Fruit fly (Drosophila melanogaster) whole organism, embryonic: ENCODE results near the gene Kaz-m1.
A peak's percentile ranks its signal among the peaks of the same experiment; 100 is the strongest.

Experiments
- Aef1 ChIP-seq: fragments of 200-800 bp; sonication (Bioruptor generic); IDR thresholded peaks from 3 replicates; pipeline ENCODE4 v1.3.6; 2022; ENCODE audit warnings: missing biosample characterization, missing genetic modification characterization
- CG11398 ChIP-seq: fragments of 200-800 bp; sonication (Bioruptor generic); optimal IDR thresholded peaks from 2 replicates; lab custom pipeline; 2016; ENCODE audit warnings: missing biosample characterization, missing genetic modification characterization
- CG12071 ChIP-seq: fragments of 200-800 bp; sonication (Bioruptor generic); optimal IDR thresholded peaks from 3 replicates; lab custom pipeline; 2018; ENCODE audit warnings: missing biosample characterization, mild to moderate bottlenecking, missing genetic modification characterization
- CG12769 ChIP-seq: fragments of 200-800 bp; sonication (Bioruptor generic); optimal IDR thresholded peaks from 2 replicates; lab custom pipeline; 2019; ENCODE audit warnings: missing biosample characterization, mild to moderate bottlenecking, missing genetic modification characterization, moderate library complexity
- CG12942 ChIP-seq: fragments of 200-800 bp; sonication (Bioruptor generic); optimal IDR thresholded peaks from 3 replicates; lab custom pipeline; 2016; ENCODE audit warnings: missing biosample characterization, missing genetic modification characterization
- CG13287 ChIP-seq: fragments of 200-800 bp; sonication (Bioruptor generic); IDR thresholded peaks from 2 replicates; pipeline ENCODE4 v1.3.6; 2022; ENCODE audit warnings: missing biosample characterization, missing genetic modification characterization; ENCODE audit not compliant: partially characterized antibody
- CG13424 ChIP-seq: fragments of 200-800 bp; sonication (Bioruptor generic); optimal IDR thresholded peaks from 2 replicates; lab custom pipeline; 2019; ENCODE audit warnings: missing biosample characterization, mild to moderate bottlenecking, missing genetic modification characterization, moderate library complexity
- CG13624 ChIP-seq: fragments of 200-800 bp; sonication (Bioruptor generic); optimal IDR thresholded peaks from 2 replicates; lab custom pipeline; 2016; ENCODE audit warnings: missing biosample characterization, missing genetic modification characterization
- CG17568 ChIP-seq: fragments of 200-800 bp; sonication (Bioruptor generic); optimal IDR thresholded peaks from 2 replicates; lab custom pipeline; 2018; ENCODE audit warnings: missing biosample characterization, mild to moderate bottlenecking, missing genetic modification characterization, moderate library complexity
- CG18011 ChIP-seq: fragments of 200-800 bp; sonication (Bioruptor generic); optimal IDR thresholded peaks from 2 replicates; lab custom pipeline; 2017; ENCODE audit warnings: missing biosample characterization, missing genetic modification characterization, mild to moderate bottlenecking, moderate library complexity, missing genotype
- CG2129 ChIP-seq: fragments of 200-800 bp; sonication (Bioruptor generic); IDR thresholded peaks from 2 replicates; pipeline ENCODE4 v1.3.6; 2022; ENCODE audit warnings: missing biosample characterization, missing genetic modification characterization; ENCODE audit not compliant: partially characterized antibody
- CG30403 ChIP-seq: fragments of 200-800 bp; sonication (Bioruptor generic); optimal IDR thresholded peaks from 3 replicates; lab custom pipeline; 2016; ENCODE audit warnings: missing biosample characterization, missing genetic modification characterization
- CG3065 ChIP-seq: fragments of 200-800 bp; sonication (Bioruptor generic); optimal IDR thresholded peaks from 2 replicates; lab custom pipeline; 2016; ENCODE audit warnings: missing biosample characterization, missing genetic modification characterization
- CG32772 ChIP-seq: fragments of 200-800 bp; sonication (Bioruptor generic); IDR thresholded peaks from 2 replicates; pipeline ENCODE4 v1.3.6; 2022; ENCODE audit warnings: missing biosample characterization, missing genetic modification characterization
- CG34376 ChIP-seq: fragments of 200-800 bp; sonication (Bioruptor generic); optimal IDR thresholded peaks from 2 replicates; lab custom pipeline; 2018; ENCODE audit warnings: missing biosample characterization, mild to moderate bottlenecking, missing genetic modification characterization
- CG4424 ChIP-seq: fragments of 200-800 bp; sonication (Bioruptor generic); optimal IDR thresholded peaks from 3 replicates; lab custom pipeline; 2016; ENCODE audit warnings: missing biosample characterization, missing genetic modification characterization
- CG6272 ChIP-seq: fragments of 200-800 bp; sonication (Bioruptor generic); IDR thresholded peaks from 2 replicates; pipeline ENCODE4 v1.3.6; 2022; ENCODE audit warnings: missing biosample characterization, missing genetic modification characterization
- CG6791 ChIP-seq: fragments of 200-800 bp; sonication (Bioruptor generic); IDR thresholded peaks from 3 replicates; pipeline ENCODE4 v1.3.6; 2022; ENCODE audit warnings: missing biosample characterization, missing genetic modification characterization; ENCODE audit not compliant: partially characterized antibody
- CG7963 ChIP-seq: fragments of 200-800 bp; sonication (Bioruptor generic); IDR thresholded peaks from 3 replicates; pipeline ENCODE4 v1.3.6; 2022; ENCODE audit warnings: missing biosample characterization, missing genetic modification characterization; ENCODE audit not compliant: partially characterized antibody
- CG8089 ChIP-seq: fragments of 200-800 bp; sonication (Bioruptor generic); optimal IDR thresholded peaks from 3 replicates; lab custom pipeline; 2016; ENCODE audit warnings: missing biosample characterization, missing genetic modification characterization
- CG8944 ChIP-seq: fragments of 200-800 bp; sonication (Bioruptor generic); optimal IDR thresholded peaks from 3 replicates; lab custom pipeline; 2016; ENCODE audit warnings: missing biosample characterization, missing genetic modification characterization
- CG9215 ChIP-seq: fragments of 200-800 bp; sonication (Bioruptor generic); IDR thresholded peaks from 2 replicates; pipeline ENCODE4 v1.3.6; 2022; ENCODE audit warnings: missing biosample characterization, missing genetic modification characterization
- Dad ChIP-seq: fragments of 200-800 bp; sonication (Bioruptor generic); optimal IDR thresholded peaks from 3 replicates; lab custom pipeline; 2016; ENCODE audit warnings: missing biosample characterization, missing genetic modification characterization
- Dll ChIP-seq: fragments of 200-800 bp; sonication (Bioruptor generic); IDR thresholded peaks from 4 replicates; pipeline ENCODE4 v1.3.6; 2022; ENCODE audit warnings: missing biosample characterization, missing genetic modification characterization; ENCODE audit not compliant: partially characterized antibody
- Fer2 ChIP-seq: fragments of 200-800 bp; sonication (Bioruptor generic); optimal IDR thresholded peaks from 2 replicates; lab custom pipeline; 2018; ENCODE audit warnings: missing biosample characterization, mild to moderate bottlenecking, missing genetic modification characterization, moderate library complexity
- Hey ChIP-seq: fragments of 200-800 bp; sonication (Bioruptor generic); optimal IDR thresholded peaks from 3 replicates; lab custom pipeline; 2018; ENCODE audit warnings: missing biosample characterization, mild to moderate bottlenecking, missing genetic modification characterization
- HmgD ChIP-seq: fragments of 200-800 bp; sonication (Bioruptor generic); optimal IDR thresholded peaks from 3 replicates; lab custom pipeline; 2016; ENCODE audit warnings: missing biosample characterization, missing genetic modification characterization
- Hr39 ChIP-seq: fragments of >200 bp; optimal IDR thresholded peaks from 2 replicates; lab custom pipeline; 2017
- NC2α ChIP-seq: fragments of 200-800 bp; sonication (Bioruptor generic); optimal IDR thresholded peaks from 2 replicates; lab custom pipeline; 2016; ENCODE audit warnings: missing biosample characterization, missing genetic modification characterization
- Nf-YB ChIP-seq: fragments of 200-800 bp; sonication (Bioruptor generic); optimal IDR thresholded peaks from 3 replicates; lab custom pipeline; 2019; ENCODE audit warnings: missing biosample characterization, mild to moderate bottlenecking, missing genetic modification characterization, moderate library complexity
- Pdp1 ChIP-seq, 2 experiments: fragments of 200-800 bp; sonication (Bioruptor generic); optimal IDR thresholded peaks; 3 replicates each; lab custom pipeline; 2016; ENCODE audit warnings: missing biosample characterization in 2 of 2, missing genetic modification characterization in 2 of 2, mild to moderate bottlenecking in 1 of 2, moderate library complexity in 1 of 2
- Six4 ChIP-seq: fragments of 200-800 bp; sonication (Bioruptor generic); optimal IDR thresholded peaks from 2 replicates; lab custom pipeline; 2016; ENCODE audit warnings: missing biosample characterization, missing genetic modification characterization
- ab ChIP-seq: fragments of 200-800 bp; sonication (Bioruptor generic); optimal IDR thresholded peaks from 2 replicates; lab custom pipeline; 2016; ENCODE audit warnings: missing biosample characterization, missing genetic modification characterization
- amos ChIP-seq: fragments of 200-800 bp; sonication (Bioruptor generic); IDR thresholded peaks from 2 replicates; pipeline ENCODE4 v1.3.6; 2022; ENCODE audit warnings: missing biosample characterization, missing genetic modification characterization; ENCODE audit not compliant: partially characterized antibody
- bab2 ChIP-seq: fragments of 200-800 bp; sonication (Bioruptor generic); optimal IDR thresholded peaks from 2 replicates; lab custom pipeline; 2016; ENCODE audit warnings: missing biosample characterization, missing genetic modification characterization
- br ChIP-seq: fragments of >200 bp; optimal IDR thresholded peaks from 2 replicates; lab custom pipeline; 2017
- en ChIP-seq: fragments of 200-800 bp; sonication (Bioruptor generic); optimal IDR thresholded peaks from 2 replicates; lab custom pipeline; 2016; ENCODE audit warnings: missing biosample characterization, missing genetic modification characterization
- gcm2 ChIP-seq: fragments of 200-800 bp; sonication (Bioruptor generic); optimal IDR thresholded peaks from 2 replicates; lab custom pipeline; 2016; ENCODE audit warnings: missing biosample characterization, missing genetic modification characterization
- grau ChIP-seq: fragments of 200-800 bp; optimal IDR thresholded peaks from 3 replicates; lab custom pipeline; 2019; ENCODE audit warnings: missing biosample characterization, mild to moderate bottlenecking, missing genetic modification characterization, moderate library complexity
- insv ChIP-seq, 2 experiments: fragments of 200-800 bp; sonication (Bioruptor generic); optimal IDR thresholded peaks; 3 replicates each; lab custom pipeline; 2016 to 2018; ENCODE audit warnings: missing biosample characterization in 2 of 2, missing genetic modification characterization in 2 of 2
- ken ChIP-seq: fragments of 200-800 bp; sonication (Bioruptor generic); IDR thresholded peaks from 3 replicates; pipeline ENCODE4 v1.3.6; 2022; ENCODE audit warnings: missing biosample characterization, missing genetic modification characterization
- lmd ChIP-seq: fragments of 200-800 bp; sonication (Bioruptor generic); IDR thresholded peaks from 2 replicates; pipeline ENCODE4 v1.3.6; 2022; ENCODE audit warnings: missing biosample characterization, missing genetic modification characterization
- pita ChIP-seq: fragments of 200-800 bp; sonication (Bioruptor generic); optimal IDR thresholded peaks from 2 replicates; lab custom pipeline; 2017; ENCODE audit warnings: missing biosample characterization, mild to moderate bottlenecking, missing genetic modification characterization
- pros ChIP-seq: fragments of 200-800 bp; sonication (Bioruptor generic); optimal IDR thresholded peaks from 3 replicates; lab custom pipeline; 2019; ENCODE audit warnings: missing biosample characterization, mild to moderate bottlenecking, missing genetic modification characterization, moderate library complexity
- sima ChIP-seq: fragments of 200-800 bp; sonication (Bioruptor generic); optimal IDR thresholded peaks from 2 replicates; lab custom pipeline; 2016; ENCODE audit warnings: missing biosample characterization, missing genetic modification characterization
- sisA ChIP-seq: fragments of 200-800 bp; sonication (Bioruptor generic); IDR thresholded peaks from 2 replicates; pipeline ENCODE4 v1.3.6; 2022; ENCODE audit warnings: missing biosample characterization, missing genetic modification characterization
- slp2 ChIP-seq: fragments of 200-800 bp; sonication (Bioruptor generic); optimal IDR thresholded peaks from 2 replicates; lab custom pipeline; 2016; ENCODE audit warnings: missing biosample characterization, missing genetic modification characterization
- tap ChIP-seq: fragments of 200-800 bp; optimal IDR thresholded peaks from 3 replicates; lab custom pipeline; 2019; ENCODE audit warnings: missing biosample characterization, mild to moderate bottlenecking, missing genetic modification characterization, moderate library complexity
- ttk ChIP-seq: fragments of 200-800 bp; sonication (Bioruptor generic); IDR thresholded peaks from 2 replicates; pipeline ENCODE4 v2.1.2; 2022; ENCODE audit warnings: missing biosample characterization, missing genetic modification characterization
- unpg ChIP-seq: fragments of 200-800 bp; sonication (Bioruptor generic); optimal IDR thresholded peaks from 3 replicates; lab custom pipeline; 2018; ENCODE audit warnings: missing biosample characterization, mild to moderate bottlenecking, missing genetic modification characterization, moderate library complexity
- zfh2 ChIP-seq: fragments of 200-800 bp; sonication (Bioruptor generic); optimal IDR thresholded peaks from 2 replicates; lab custom pipeline; 2016; ENCODE audit warnings: missing biosample characterization, missing genetic modification characterization

The Kaz-m1 gene

dm6 chr3R:26059195-26059594 lies 44.7 kb downstream of the Kaz-m1 start, which contains the start of the genes RpL34a and Trmt61 (continued):
- TF ChIP-seq CG8089 (GFP tag; lab: Kevin White, UChicago): peak; percentile 65
- peak; percentile 90 for TF ChIP-seq CG17568 (GFP tag; lab: Kevin White, UChicago)
- peak; percentile 64 for TF ChIP-seq lmd (GFP tag; lab: Robert Waterston, UW)
- peak; percentile 48 for TF ChIP-seq HmgD
- TF ChIP-seq amos (GFP tag; lab: Robert Waterston, UW): peak; percentile 83
- peak; percentile 79 for TF ChIP-seq CG13424
- peak; percentile 83 for TF ChIP-seq tap
- no peak for TF ChIP-seq pita (GFP tag; lab: Kevin White, UChicago)
- peak; percentile 67 for TF ChIP-seq CG12942
- peak; percentile 76 to 79 for TF ChIP-seq Pdp1 (GFP tag; optimal IDR thresholded peaks at IDR 0.05; lab: Kevin White, UChicago)
- peak; percentile 81 for TF ChIP-seq CG2129
- peak; percentile 57; the same call in 2 of the 3 replicates for TF ChIP-seq CG7963 (GFP tag; lab: Robert Waterston, UW)
- no peak for TF ChIP-seq ab (GFP tag; lab: Kevin White, UChicago)
- TF ChIP-seq ttk (GFP tag; lab: Robert Waterston, UW): peak; percentile 59; the same call in 1 of the 2 replicates
- TF ChIP-seq Hey (tag; lab: Kevin White, UChicago): peak; percentile 86
- peak; percentile 59 for TF ChIP-seq Aef1
- peak; percentile 81 for TF ChIP-seq Six4 (GFP tag; lab: Kevin White, UChicago)
- peak; percentile 82 for TF ChIP-seq CG12071 (GFP tag; lab: Kevin White, UChicago)
- peak; percentile 71 for TF ChIP-seq slp2 (GFP tag; lab: Kevin White, UChicago)
- peak; percentile 64 for TF ChIP-seq CG32772 (GFP tag; lab: Robert Waterston, UW)
- TF ChIP-seq CG6272: peak; percentile 45
- peak; percentile 42; the same call in 1 of the 2 replicates for TF ChIP-seq sisA (GFP tag; lab: Robert Waterston, UW)
- peak; percentile 74 for TF ChIP-seq CG18011 (GFP tag; lab: Kevin White, UChicago)
- TF ChIP-seq insv (GFP tag; optimal IDR thresholded peaks at IDR 0.05; lab: Kevin White, UChicago): peak in 1 of 2 experiments; percentile 82
- no peak for TF ChIP-seq br (lab: Kevin White, UChicago)
- peak; percentile 90 for TF ChIP-seq Fer2
- TF ChIP-seq CG9215 (GFP tag; lab: Robert Waterston, UW): peak; percentile 58
- TF ChIP-seq CG13287 (GFP tag; lab: Robert Waterston, UW): peak; percentile 95
- TF ChIP-seq Hr39 (lab: Kevin White, UChicago): no peak
- no peak for TF ChIP-seq CG12769
- TF ChIP-seq gcm2 (GFP tag; lab: Kevin White, UChicago): no peak
- TF ChIP-seq ken (GFP tag; lab: Robert Waterston, UW): peak; percentile 53; the same call in 1 of the 3 replicates
- TF ChIP-seq CG6791 (GFP tag; lab: Robert Waterston, UW): peak; percentile 75
- peak; percentile 87 for TF ChIP-seq CG13624 (GFP tag; lab: Kevin White, UChicago)
- TF ChIP-seq en (GFP tag; lab: Kevin White, UChicago): peak; percentile 28
- peak; percentile 46 for TF ChIP-seq CG8944 (GFP tag; lab: Kevin White, UChicago)
- peak; percentile 65 for TF ChIP-seq zfh2
- peak; percentile 84 for TF ChIP-seq CG30403 (GFP tag; lab: Kevin White, UChicago)
- TF ChIP-seq grau: peak; percentile 86
- peak; percentile 87 for TF ChIP-seq CG4424 (GFP tag; lab: Kevin White, UChicago)
- peak; percentile 85 for TF ChIP-seq unpg (GFP tag; lab: Kevin White, UChicago)
- TF ChIP-seq bab2 (GFP tag; lab: Kevin White, UChicago): peak; percentile 65
- TF ChIP-seq CG34376: peak; percentile 97
- TF ChIP-seq Dll (GFP tag; lab: Robert Waterston, UW): peak; percentile 95
- TF ChIP-seq pros (GFP tag; lab: Kevin White, UChicago): peak; percentile 37
- peak; percentile 81 for TF ChIP-seq Nf-YB (GFP tag; lab: Kevin White, UChicago)
- TF ChIP-seq Dad (GFP tag; lab: Kevin White, UChicago): peak; percentile 69
- peak; percentile 76 for TF ChIP-seq CG11398 (GFP tag; lab: Kevin White, UChicago)
- peak; percentile 78 for TF ChIP-seq CG3065
- peak; percentile 46 for TF ChIP-seq sima
- peak; percentile 59 for TF ChIP-seq NC2α
